Fruit fly (Drosophila melanogaster) whole organism, embryonic: Measurements from ENCODE around the gene tth.
A peak's percentile ranks its signal among the peaks of the same experiment; 100 is the strongest.

Experiments used
- Antp ChIP-seq: fragments of 200-800 bp; sonication (Bioruptor generic); optimal IDR thresholded peaks from 3 replicates; lab custom pipeline; 2016; ENCODE audit warnings: missing biosample characterization, missing genetic modification characterization
- CG11504 ChIP-seq: fragments of 200-800 bp; sonication (Bioruptor generic); optimal IDR thresholded peaks from 3 replicates; lab custom pipeline; 2019; ENCODE audit warnings: missing biosample characterization, mild to moderate bottlenecking, missing genetic modification characterization, moderate library complexity
- CG12155 ChIP-seq: fragments of 200-800 bp; sonication (Bioruptor generic); optimal IDR thresholded peaks from 3 replicates; lab custom pipeline; 2016; ENCODE audit warnings: missing biosample characterization, missing genetic modification characterization
- CG12219 ChIP-seq: fragments of 200-800 bp; sonication (Bioruptor generic); optimal IDR thresholded peaks from 3 replicates; lab custom pipeline; 2018; ENCODE audit warnings: missing biosample characterization, mild to moderate bottlenecking, missing genetic modification characterization
- CG17361 ChIP-seq: fragments of 200-800 bp; sonication (Bioruptor generic); IDR thresholded peaks from 3 replicates; pipeline ENCODE4 v1.3.6; 2022; ENCODE audit warnings: missing biosample characterization, missing genetic modification characterization
- CG1792 ChIP-seq: fragments of 200-800 bp; sonication (Bioruptor generic); optimal IDR thresholded peaks from 2 replicates; lab custom pipeline; 2016; ENCODE audit warnings: missing biosample characterization, missing genetic modification characterization
- CG2120 ChIP-seq: fragments of 200-800 bp; sonication (Bioruptor generic); optimal IDR thresholded peaks from 3 replicates; lab custom pipeline; 2016; ENCODE audit warnings: missing biosample characterization, missing genetic modification characterization
- CG31224 ChIP-seq: fragments of 200-800 bp; sonication (Bioruptor generic); IDR thresholded peaks from 2 replicates; pipeline ENCODE4 v1.3.6; 2022; ENCODE audit warnings: missing biosample characterization, missing genetic modification characterization
- CG31365 ChIP-seq: fragments of 200-800 bp; sonication (Bioruptor generic); optimal IDR thresholded peaks from 2 replicates; lab custom pipeline; 2018; ENCODE audit warnings: missing biosample characterization, mild to moderate bottlenecking, missing genetic modification characterization
- CG7372 ChIP-seq: fragments of 200-800 bp; sonication (Bioruptor generic); IDR thresholded peaks from 2 replicates; pipeline ENCODE4 v1.3.6; 2022; ENCODE audit warnings: missing biosample characterization, missing genetic modification characterization
- CG7745 ChIP-seq: fragments of 200-800 bp; sonication (Bioruptor generic); optimal IDR thresholded peaks from 2 replicates; lab custom pipeline; 2018; ENCODE audit warnings: missing biosample characterization, mild to moderate bottlenecking, missing genetic modification characterization, moderate library complexity
- CG8765 ChIP-seq: fragments of 200-800 bp; sonication (Bioruptor generic); IDR thresholded peaks from 2 replicates; pipeline ENCODE4 v1.3.6; 2022; ENCODE audit warnings: missing biosample characterization, missing genetic modification characterization
- CG9727 ChIP-seq: fragments of 200-800 bp; sonication (Bioruptor generic); optimal IDR thresholded peaks from 3 replicates; lab custom pipeline; 2017; ENCODE audit warnings: missing biosample characterization, mild to moderate bottlenecking, missing genetic modification characterization
- CHES-1-like ChIP-seq: fragments of 200-800 bp; sonication (Bioruptor generic); optimal IDR thresholded peaks from 2 replicates; lab custom pipeline; 2016; ENCODE audit warnings: missing biosample characterization, missing genetic modification characterization
- CoRest ChIP-seq: fragments of 200-800 bp; sonication (Bioruptor generic); optimal IDR thresholded peaks from 3 replicates; lab custom pipeline; 2018; ENCODE audit warnings: missing biosample characterization, mild to moderate bottlenecking, missing genetic modification characterization, moderate library complexity
- D19B ChIP-seq: fragments of 200-800 bp; sonication (Bioruptor generic); optimal IDR thresholded peaks from 2 replicates; lab custom pipeline; 2017; ENCODE audit warnings: missing biosample characterization, mild to moderate bottlenecking, missing genetic modification characterization
- Doc3 ChIP-seq: fragments of 200-800 bp; sonication (Bioruptor generic); IDR thresholded peaks from 3 replicates; pipeline ENCODE4 v1.3.6; 2022; ENCODE audit warnings: missing biosample characterization, missing genetic modification characterization; ENCODE audit not compliant: partially characterized antibody
- Drgx ChIP-seq: fragments of 200-800 bp; sonication (Bioruptor generic); IDR thresholded peaks from 2 replicates; pipeline ENCODE4 v1.3.6; 2022; ENCODE audit warnings: missing biosample characterization, missing genetic modification characterization
- E2f1 ChIP-seq: fragments of 200-800 bp; sonication (Bioruptor generic); IDR thresholded peaks from 2 replicates; pipeline ENCODE4 v1.3.6; 2022; ENCODE audit warnings: missing biosample characterization, missing genetic modification characterization
- Fer3 ChIP-seq: fragments of 200-800 bp; sonication (Bioruptor generic); optimal IDR thresholded peaks from 2 replicates; lab custom pipeline; 2018; ENCODE audit warnings: missing biosample characterization, mild to moderate bottlenecking, missing genetic modification characterization, moderate library complexity
- GATAe ChIP-seq: fragments of 200-800 bp; sonication (Bioruptor generic); conservative IDR thresholded peaks from 2 replicates; pipeline ENCODE4 v1.3.6; 2022; ENCODE audit warnings: missing biosample characterization, missing genetic modification characterization
- HLHmδ ChIP-seq: fragments of 200-800 bp; sonication (Bioruptor generic); optimal IDR thresholded peaks from 2 replicates; lab custom pipeline; 2018; ENCODE audit warnings: missing biosample characterization, mild to moderate bottlenecking, missing genetic modification characterization, moderate library complexity
- Lhr ChIP-seq: fragments of 200-800 bp; sonication (Bioruptor generic); optimal IDR thresholded peaks from 3 replicates; lab custom pipeline; 2017; ENCODE audit warnings: mild to moderate bottlenecking, missing biosample characterization, missing genetic modification reagents, missing genetic modification characterization
- Lim3 ChIP-seq: fragments of 200-800 bp; sonication (Bioruptor generic); IDR thresholded peaks from 2 replicates; pipeline ENCODE4 v1.3.6; 2022; ENCODE audit warnings: missing biosample characterization, missing genetic modification characterization
- Med ChIP-seq: fragments of 200-800 bp; sonication (Bioruptor generic); peaks from one replicate; lab custom pipeline; 2016; ENCODE audit warnings: missing biosample characterization, missing genetic modification characterization, mild to moderate bottlenecking, inconsistent platforms, moderate library complexity
- Nf-YB ChIP-seq: fragments of 200-800 bp; sonication (Bioruptor generic); optimal IDR thresholded peaks from 3 replicates; lab custom pipeline; 2019; ENCODE audit warnings: missing biosample characterization, mild to moderate bottlenecking, missing genetic modification characterization, moderate library complexity
- Oaz ChIP-seq: fragments of 200-800 bp; sonication (Bioruptor generic); IDR thresholded peaks from 2 replicates; pipeline ENCODE4 v1.3.6; 2022; ENCODE audit warnings: missing biosample characterization, missing genetic modification characterization
- Poxn ChIP-seq: fragments of 200-800 bp; sonication (Bioruptor generic); IDR thresholded peaks from 2 replicates; pipeline ENCODE4 v1.3.6; 2022; ENCODE audit warnings: missing biosample characterization, missing genetic modification characterization
- Rx ChIP-seq: fragments of 200-800 bp; sonication (Bioruptor generic); IDR thresholded peaks from 2 replicates; pipeline ENCODE4 v1.3.6; 2022; ENCODE audit warnings: missing biosample characterization, missing genetic modification characterization
- Sin3A ChIP-seq: fragments of >200 bp; optimal IDR thresholded peaks from 2 replicates; lab custom pipeline; 2018
- ab ChIP-seq: fragments of 200-800 bp; sonication (Bioruptor generic); optimal IDR thresholded peaks from 2 replicates; lab custom pipeline; 2016; ENCODE audit warnings: missing biosample characterization, missing genetic modification characterization
- bowl ChIP-seq: fragments of 200-800 bp; sonication (Bioruptor generic); IDR thresholded peaks from 2 replicates; pipeline ENCODE4 v1.3.6; 2022; ENCODE audit warnings: missing biosample characterization, missing genetic modification characterization
- cg ChIP-seq: fragments of 200-800 bp; sonication (Bioruptor generic); optimal IDR thresholded peaks from 3 replicates; lab custom pipeline; 2019; ENCODE audit warnings: missing biosample characterization, mild to moderate bottlenecking, missing genetic modification characterization, moderate library complexity
- chinmo ChIP-seq: fragments of 200-800 bp; sonication (Bioruptor generic); IDR thresholded peaks from 4 replicates; pipeline ENCODE4 v1.3.6; 2022; ENCODE audit warnings: missing biosample characterization, missing genetic modification characterization; ENCODE audit not compliant: partially characterized antibody
- crc ChIP-seq: fragments of 200-800 bp; sonication (Bioruptor generic); optimal IDR thresholded peaks from 2 replicates; lab custom pipeline; 2016; ENCODE audit warnings: missing biosample characterization, missing genetic modification characterization
- crol ChIP-seq: fragments of 200-800 bp; sonication (Bioruptor generic); IDR thresholded peaks from 2 replicates; pipeline ENCODE4 v1.3.6; 2022; ENCODE audit warnings: missing biosample characterization, missing genetic modification characterization
- emc ChIP-seq: fragments of 200-800 bp; sonication (Bioruptor generic); optimal IDR thresholded peaks from 2 replicates; lab custom pipeline; 2016; ENCODE audit warnings: missing biosample characterization, missing genetic modification characterization
- fd102C ChIP-seq: fragments of 200-800 bp; sonication (Bioruptor generic); optimal IDR thresholded peaks from 2 replicates; lab custom pipeline; 2018; ENCODE audit warnings: missing biosample characterization, mild to moderate bottlenecking, missing genetic modification characterization, moderate library complexity
- fd3F ChIP-seq: fragments of 200-800 bp; sonication (Bioruptor generic); optimal IDR thresholded peaks from 2 replicates; lab custom pipeline; 2018; ENCODE audit warnings: missing biosample characterization, mild to moderate bottlenecking, missing genetic modification characterization, moderate library complexity
- gsb-n ChIP-seq: fragments of 200-800 bp; sonication (Bioruptor generic); optimal IDR thresholded peaks from 3 replicates; lab custom pipeline; 2018; ENCODE audit warnings: missing biosample characterization, mild to moderate bottlenecking, missing genetic modification characterization
- nmo ChIP-seq: fragments of 200-800 bp; sonication (Bioruptor generic); optimal IDR thresholded peaks from 2 replicates; lab custom pipeline; 2018; ENCODE audit warnings: missing biosample characterization, mild to moderate bottlenecking, missing genetic modification characterization, moderate library complexity
- onecut ChIP-seq: fragments of 200-800 bp; sonication (Bioruptor generic); IDR thresholded peaks from 2 replicates; pipeline ENCODE4 v1.3.6; 2022; ENCODE audit warnings: missing biosample characterization, missing genetic modification characterization
- org-1 ChIP-seq: fragments of 200-800 bp; sonication (Bioruptor generic); optimal IDR thresholded peaks from 2 replicates; lab custom pipeline; 2017; ENCODE audit warnings: missing biosample characterization, missing genetic modification characterization
- p53 ChIP-seq: fragments of 200-800 bp; sonication (Bioruptor generic); optimal IDR thresholded peaks from 2 replicates; lab custom pipeline; 2016; ENCODE audit warnings: missing biosample characterization, missing genetic modification characterization
- pnt ChIP-seq: fragments of 200-800 bp; sonication (Bioruptor generic); optimal IDR thresholded peaks from 3 replicates; lab custom pipeline; 2016; ENCODE audit warnings: missing biosample characterization, missing genetic modification characterization
- psq ChIP-seq: fragments of 200-800 bp; sonication (Bioruptor generic); optimal IDR thresholded peaks from 2 replicates; lab custom pipeline; 2017; ENCODE audit warnings: missing biosample characterization, missing genetic modification characterization
- ranshi ChIP-seq: fragments of 200-800 bp; sonication (Bioruptor generic); IDR thresholded peaks from 2 replicates; pipeline ENCODE4 v1.3.6; 2022; ENCODE audit warnings: missing biosample characterization, missing genetic modification characterization
- salm ChIP-seq: fragments of 200-800 bp; sonication (Bioruptor generic); optimal IDR thresholded peaks from 2 replicates; lab custom pipeline; 2018; ENCODE audit warnings: missing biosample characterization, mild to moderate bottlenecking, missing genetic modification characterization
- tap ChIP-seq: fragments of 200-800 bp; optimal IDR thresholded peaks from 3 replicates; lab custom pipeline; 2019; ENCODE audit warnings: missing biosample characterization, mild to moderate bottlenecking, missing genetic modification characterization, moderate library complexity
- trh ChIP-seq: fragments of 200-800 bp; sonication (Bioruptor generic); optimal IDR thresholded peaks from 2 replicates; lab custom pipeline; 2016; ENCODE audit warnings: missing biosample characterization, missing genetic modification characterization
- zen2 ChIP-seq: fragments of 200-800 bp; sonication (Bioruptor generic); IDR thresholded peaks from 3 replicates; pipeline ENCODE4 v1.3.6; 2022; ENCODE audit warnings: missing biosample characterization, missing genetic modification characterization; ENCODE audit not compliant: partially characterized antibody

Gene tth

dm6 chrX:13616417-13617050 lies at the start of gene tth, which contains the start of gene Tango2:
TSS of gene tth (minus strand) at chrX:13616586.
TSS of gene Tango2 (plus strand) at chrX:13616989.
- TF ChIP-seq nmo (GFP tag; lab: Kevin White, UChicago) (peak; percentile 83), chinmo (GFP tag; lab: Robert Waterston, UW) (no peak), CG12155 (GFP tag; lab: Kevin White, UChicago) (peak; percentile 74), emc (GFP tag; lab: Kevin White, UChicago) (no peak), CG31224 (GFP tag; lab: Robert Waterston, UW) (peak; percentile 65), gsb-n (no peak), ab (GFP tag; lab: Kevin White, UChicago) (no peak), CoRest (tag; lab: Kevin White, UChicago) (peak; percentile 86), p53 (no peak), Oaz (GFP tag; lab: Robert Waterston, UW) (peak; percentile 63), Sin3A (lab: Kevin White, UChicago) (peak; percentile 94), ranshi (GFP tag; lab: Robert Waterston, UW) (peak; percentile 31), E2f1 (GFP tag; lab: Robert Waterston, UW) (peak; percentile 67), zen2 (GFP tag; lab: Robert Waterston, UW) (no peak; the same call in 2 of the 3 replicates), CG7745 (tag; lab: Kevin White, UChicago) (no peak), tap (tag; lab: Kevin White, UChicago) (no peak), CG2120 (peak; percentile 91), HLHmδ (no peak), crc (GFP tag; lab: Kevin White, UChicago) (peak; percentile 43), Rx (GFP tag; lab: Robert Waterston, UW) (peak; percentile 21; the same call in 1 of the 2 replicates), crol (GFP tag; lab: Robert Waterston, UW) (no peak), Poxn (GFP tag; lab: Robert Waterston, UW) (peak; percentile 60), trh (peak; percentile 44), CG11504 (no peak), salm (tag; lab: Kevin White, UChicago) (peak; percentile 51), CG12219 (GFP tag; lab: Kevin White, UChicago) (peak; percentile 25), psq (GFP tag; lab: Kevin White, UChicago) (no peak), pnt (GFP tag; lab: Kevin White, UChicago) (peak; percentile 62), Med (GFP tag; lab: Kevin White, UChicago) (peak; percentile 92), Antp (GFP tag; lab: Kevin White, UChicago) (peak; percentile 54), Lim3 (no peak), CG1792 (GFP tag; lab: Kevin White, UChicago) (no peak), CG8765 (GFP tag; lab: Robert Waterston, UW) (peak; percentile 59), GATAe (GFP tag; lab: Robert Waterston, UW) (peak; percentile 41; the same call in 1 of the 2 replicates), CG31365 (tag; lab: Kevin White, UChicago) (no peak), Nf-YB (GFP tag; lab: Kevin White, UChicago) (peak; percentile 30), CG7372 (GFP tag; lab: Robert Waterston, UW) (peak; percentile 48; the same call in 1 of the 2 replicates), Fer3 (tag; lab: Kevin White, UChicago) (peak; percentile 76), CG9727 (GFP tag; lab: Kevin White, UChicago) (peak; percentile 63), CHES-1-like (GFP tag; lab: Kevin White, UChicago) (peak; percentile 66), D19B (GFP tag; lab: Kevin White, UChicago) (no peak), fd102C (GFP tag; lab: Kevin White, UChicago) (no peak), fd3F (GFP tag; lab: Kevin White, UChicago) (peak; percentile 64), org-1 (GFP tag; lab: Kevin White, UChicago) (peak; percentile 59), CG17361 (GFP tag; lab: Robert Waterston, UW) (peak; percentile 75), Lhr (peak; percentile 7), onecut (GFP tag; lab: Robert Waterston, UW) (peak; percentile 60), Doc3 (GFP tag; lab: Robert Waterston, UW) (peak; percentile 46; the same call in 1 of the 3 replicates), bowl (no peak), Drgx (GFP tag; lab: Robert Waterston, UW) (peak; percentile 63), cg (GFP tag; lab: Kevin White, UChicago) (peak; percentile 20)
